Fruit fly (Drosophila melanogaster) ovary, adult (tissue): Measurements from ENCODE around the gene Sfp87B.

Experiments used
- CG17801 ChIP-seq: fragments of 200-800 bp; optimal IDR thresholded peaks from 2 replicates; lab custom pipeline; 2019; ENCODE audit warnings: missing biosample characterization, mild to moderate bottlenecking, missing genetic modification characterization, moderate library complexity; ENCODE audit not compliant: partially characterized antibody

The Sfp87B gene

DNA sequence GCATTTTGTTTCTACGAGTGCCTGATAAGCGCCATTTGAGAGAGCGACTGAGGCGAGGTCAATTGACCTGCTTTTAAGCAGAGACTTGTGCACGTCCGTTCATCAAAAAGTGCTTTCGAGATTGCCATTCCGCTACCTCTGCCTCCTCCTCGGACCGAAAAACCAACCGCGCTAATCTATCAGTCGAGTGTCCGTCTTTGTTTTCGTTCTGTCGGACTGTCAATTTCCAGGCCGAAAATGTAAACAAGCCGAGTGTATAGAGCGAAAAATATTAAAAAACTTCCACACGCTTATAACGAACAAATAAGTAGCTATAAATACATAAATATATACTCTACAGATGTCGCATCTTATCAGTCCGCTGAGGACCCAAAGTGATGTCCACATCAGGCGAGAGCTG is 13.9 kb upstream of the Sfp87B start:
- no peak for TF ChIP-seq CG17801

DNA sequence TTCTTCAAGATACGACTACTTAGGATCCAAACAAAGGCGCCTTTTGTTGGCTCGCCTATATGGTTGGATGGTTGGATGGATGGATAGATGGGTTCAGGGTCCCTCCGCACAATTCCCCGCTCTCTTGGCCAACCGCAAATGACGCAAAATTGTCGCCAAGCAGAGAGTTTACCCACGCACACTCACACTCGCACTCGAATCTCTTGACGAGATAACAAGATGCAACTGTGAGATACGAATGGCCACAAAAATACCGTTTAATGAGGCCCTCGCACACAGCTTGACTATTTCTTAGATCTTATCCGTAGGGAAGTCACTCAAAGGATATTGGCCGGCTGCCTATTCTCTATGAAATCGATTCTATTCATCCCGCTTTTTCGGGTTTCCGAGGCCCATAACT is 13.1 kb upstream of the Sfp87B start:
- TF ChIP-seq CG17801: no peak

DNA sequence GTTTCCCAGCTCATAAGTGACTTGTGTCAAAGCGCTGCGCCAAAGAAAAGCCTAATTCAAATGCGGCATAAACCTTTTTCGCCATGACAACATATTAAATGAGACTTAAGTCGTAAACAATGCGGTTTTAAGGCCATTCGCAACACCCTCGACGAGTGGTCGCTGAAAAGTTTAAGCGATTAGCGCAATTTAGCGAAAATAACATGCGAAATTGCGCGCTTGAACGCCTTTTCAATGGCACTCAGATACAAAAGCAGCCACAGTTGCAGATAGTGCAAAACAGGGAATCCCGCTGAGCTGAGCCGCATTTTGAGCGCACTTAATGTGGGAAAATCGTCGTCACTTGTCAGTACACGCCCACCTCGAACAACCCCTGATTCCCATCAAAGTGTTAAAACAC is 12.3 kb upstream of the Sfp87B start, which contains the start of gene CG44038:
TSS of gene CG44038 (plus strand) at position 301 of the 400 bp plus-strand sequence.
- TF ChIP-seq CG17801: no peak

dm6 chr3R:12269889-12270403 is 3.0 kb upstream of the Sfp87B start:
- TF ChIP-seq CG17801: no peak

DNA sequence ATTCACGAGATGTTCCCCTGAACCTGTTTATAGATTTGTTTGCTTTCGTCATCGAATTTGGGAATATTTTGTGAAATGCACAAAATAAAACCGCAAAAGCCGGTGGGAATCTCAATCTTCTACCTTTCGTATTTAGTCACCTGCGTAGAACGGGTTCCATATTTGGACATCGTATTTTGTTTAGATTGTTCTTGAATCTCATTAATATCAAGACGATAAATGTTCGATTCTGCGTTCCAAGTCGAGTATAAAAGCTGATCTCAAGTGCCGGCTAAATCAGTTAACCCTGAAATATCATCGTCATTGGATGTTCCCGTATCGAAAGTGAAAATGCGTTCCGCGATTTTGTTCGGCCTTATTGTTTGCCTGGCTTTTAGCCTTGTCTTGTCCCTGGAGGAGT is 2.3 kb upstream of the Sfp87B start, which contains the start of gene CG17738:
TSS of gene CG17738 (plus strand) at position 301 of the 400 bp plus-strand sequence.
- TF ChIP-seq CG17801: no peak

- no peak for TF ChIP-seq CG17801
These were observed 6.1 kb downstream of the Sfp87B start for dm6 chr3R:12279019-12279418.

DNA sequence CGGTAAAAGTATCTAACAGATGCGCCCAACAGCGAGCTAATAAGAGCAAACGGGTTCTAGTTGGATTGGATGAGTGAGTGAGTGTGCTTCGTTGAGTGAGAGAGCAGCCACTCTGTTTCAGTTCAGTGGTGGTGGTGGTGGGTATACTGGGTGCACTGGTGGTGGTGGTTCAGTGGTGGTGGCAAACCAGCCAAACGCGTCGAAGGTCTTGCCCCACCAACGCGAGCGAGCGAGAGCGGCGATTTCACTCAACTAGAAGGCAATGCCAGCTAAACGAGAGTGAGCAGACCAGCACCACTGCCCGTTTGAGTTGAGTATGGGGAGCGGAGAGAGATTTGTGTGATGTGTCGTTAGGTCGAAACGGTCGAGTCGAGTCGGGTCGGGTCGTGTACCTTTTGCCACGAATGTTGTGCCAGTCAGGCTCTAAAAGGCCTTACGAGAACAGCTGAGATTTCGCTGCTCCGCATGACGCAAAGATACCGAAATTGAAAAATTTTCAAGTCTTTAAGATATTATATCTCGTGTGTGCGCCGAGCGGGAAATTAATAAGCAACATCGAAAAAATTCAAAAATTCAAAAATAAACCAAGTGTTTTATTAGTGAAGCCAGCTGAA is 7.9 kb downstream of the Sfp87B start:
- no peak for TF ChIP-seq CG17801

- no peak for TF ChIP-seq CG17801
These were observed 12.7 kb downstream of the Sfp87B start for dm6 chr3R:12285589-12285988.

dm6 chr3R:12288580-12289299 is 15.8 kb downstream of the Sfp87B start:
- TF ChIP-seq CG17801: no peak

DNA sequence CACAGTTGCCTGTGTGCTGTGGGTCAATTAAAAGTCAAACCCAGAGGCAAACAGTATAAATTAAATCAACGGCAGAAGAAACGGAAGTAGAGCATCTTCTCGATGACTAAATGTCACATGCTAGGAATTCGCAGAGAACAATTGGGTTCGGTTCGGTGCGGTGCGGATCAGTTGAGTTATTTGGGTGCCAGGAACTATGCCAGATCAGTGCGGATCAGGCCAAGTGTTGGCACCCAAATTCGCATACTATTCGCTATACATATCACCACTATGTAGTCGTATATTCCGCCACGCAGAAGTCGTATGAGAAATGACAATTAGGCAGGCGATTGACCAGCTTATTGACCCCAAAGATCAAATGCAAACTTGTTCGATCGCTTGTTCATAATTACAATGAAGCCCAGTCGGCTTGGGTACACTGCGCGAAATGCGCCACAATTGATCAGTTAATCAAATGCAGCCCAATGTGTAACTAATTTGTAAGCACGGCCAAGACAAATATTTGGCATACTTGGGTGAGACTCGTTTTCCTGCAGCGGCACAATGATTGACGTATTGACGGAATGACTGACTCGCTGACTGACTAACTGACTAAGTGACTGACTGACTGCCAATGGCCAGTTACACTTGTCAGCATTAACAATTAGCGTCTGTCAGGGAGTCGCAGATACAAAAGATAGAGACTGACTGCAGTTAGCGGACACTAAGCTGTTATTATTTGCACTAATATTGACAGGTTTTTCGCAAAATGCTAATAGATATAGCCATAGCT is 17.7 kb downstream of the Sfp87B start:
- no peak for TF ChIP-seq CG17801

dm6 chr3R:12291872-12292271 is 18.9 kb downstream of the Sfp87B start:
- no peak for TF ChIP-seq CG17801

dm6 chr3R:12297261-12297660 is 24.3 kb downstream of the Sfp87B start:
- no peak for TF ChIP-seq CG17801

- TF ChIP-seq CG17801: no peak
These were observed 28.6 kb downstream of the Sfp87B start for dm6 chr3R:12301528-12301927.

DNA sequence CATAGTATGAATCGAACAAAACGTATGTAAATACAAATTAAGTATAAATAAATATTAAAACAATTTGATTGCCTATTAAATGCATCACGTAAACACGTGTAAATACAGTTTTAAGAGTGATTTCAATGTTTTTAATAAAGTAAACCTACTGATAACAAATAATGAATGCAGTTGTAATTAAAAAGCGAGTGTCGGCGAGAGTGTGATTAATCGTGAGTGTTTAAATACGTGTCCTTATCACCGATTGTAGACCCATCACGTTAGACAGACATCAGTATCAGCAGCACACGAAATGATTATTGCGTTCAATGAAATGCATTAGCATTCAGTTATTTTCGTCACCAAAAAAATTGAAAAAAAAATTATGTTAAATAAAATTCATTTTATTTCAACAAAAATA is 30.0 kb downstream of the Sfp87B start:
- TF ChIP-seq CG17801: no peak

DNA sequence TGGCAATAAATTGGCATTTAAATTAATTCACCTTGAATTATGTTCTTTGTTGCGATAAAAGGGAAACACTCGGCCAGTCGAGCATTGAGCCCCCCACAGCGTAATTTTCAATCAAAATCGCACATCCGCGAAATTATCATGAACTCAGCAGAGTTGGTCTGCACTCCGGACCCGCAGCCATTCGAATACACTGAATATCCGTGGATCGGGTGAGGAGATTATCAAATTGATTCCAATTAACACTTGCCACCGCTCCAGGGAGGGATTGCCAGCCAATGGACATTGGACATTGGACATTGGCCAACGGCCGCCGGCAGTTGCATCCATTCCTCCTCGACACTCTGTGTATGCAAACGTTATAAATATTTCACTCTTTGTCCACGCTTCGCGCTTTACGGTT is 34.6 kb downstream of the Sfp87B start:
- no peak for TF ChIP-seq CG17801

dm6 chr3R:12311053-12311452 is 38.1 kb downstream of the Sfp87B start, which contains the start of gene CG4066:
Gene CG4066 (plus strand): TSS chr3R:12311353.
- TF ChIP-seq CG17801: no peak

- no peak for TF ChIP-seq CG17801
These were observed 41.3 kb downstream of the Sfp87B start for dm6 chr3R:12314236-12314635.
